Fruit fly (Drosophila melanogaster) whole organism, wandering third instar larva: ENCODE results near the gene CG43703.

Experiments used
- Abd-B ChIP-seq: fragments of >200 bp; optimal IDR thresholded peaks from 2 replicates; lab custom pipeline; 2017; ENCODE audit warnings: missing biosample characterization, missing genetic modification characterization
- psq ChIP-seq: fragments of 200-800 bp; sonication (Bioruptor generic); optimal IDR thresholded peaks from 3 replicates; lab custom pipeline; 2017; ENCODE audit warnings: missing biosample characterization, mild to moderate bottlenecking, missing genetic modification characterization, moderate library complexity

dm6 chr2L:3802818-3803456 is 37.6 kb downstream of the CG43703 start:
- peak; percentile 35 for TF ChIP-seq psq (GFP tag; lab: Kevin White, UChicago)
- no peak for TF ChIP-seq Abd-B (GFP tag; lab: Kevin White, UChicago)
